Worm (Caenorhabditis elegans): ENCODE data around the gene acl-1.

- TF ChIP-seq dmd-4 (tag; optimal IDR thresholded peaks at IDR 0.05) (no peak), lin-13 (GFP tag; optimal IDR thresholded peaks at IDR 0.05) (no peak), ztf-11 (tag; optimal IDR thresholded peaks at IDR 0.05) (no peak), zag-1 (tag; optimal IDR thresholded peaks at IDR 0.05) (no peak), ama-1 (optimal IDR thresholded peaks at IDR 0.05) (no peak), nhr-6 (tag; optimal IDR thresholded peaks at IDR 0.05) (no peak), unc-39 (tag; optimal IDR thresholded peaks at IDR 0.05) (no peak), nhr-77 (tag; optimal IDR thresholded peaks at IDR 0.05) (no peak), nhr-237 (tag; optimal IDR thresholded peaks at IDR 0.05) (no peak)
Measured at ce11 chrX:15851013-15851412, 1.3 kb downstream of the acl-1 start.
